Fruit fly (Drosophila melanogaster) whole organism, wandering third instar larva: ENCODE measurements around the gene stet.

Experiments used
- Abd-B ChIP-seq: fragments of >200 bp; optimal IDR thresholded peaks from 2 replicates; lab custom pipeline; 2017; ENCODE audit warnings: missing biosample characterization, missing genetic modification characterization
- CG32264 ChIP-seq: fragments of 200-800 bp; sonication (Bioruptor generic); optimal IDR thresholded peaks from 2 replicates; lab custom pipeline; 2016; ENCODE audit warnings: missing biosample characterization, missing genetic modification characterization
- CG9705 ChIP-seq: fragments of 200-800 bp; sonication (Bioruptor generic); optimal IDR thresholded peaks from 2 replicates; lab custom pipeline; 2018; ENCODE audit warnings: missing biosample characterization, mild to moderate bottlenecking, missing genetic modification characterization
- CrebA ChIP-seq: fragments of 200-800 bp; sonication (Bioruptor generic); optimal IDR thresholded peaks from 2 replicates; lab custom pipeline; 2016; ENCODE audit warnings: missing biosample characterization, mild to moderate bottlenecking, missing genetic modification characterization, borderline replicate concordance
- Dfd ChIP-seq: fragments of >200 bp; optimal IDR thresholded peaks from 2 replicates; lab custom pipeline; 2017; ENCODE audit warnings: missing biosample characterization, missing genetic modification characterization
- Dif ChIP-seq: fragments of 200-275, 200-300 bp; sonication (Bioruptor generic); optimal IDR thresholded peaks from 2 replicates; lab custom pipeline; 2018; ENCODE audit warnings: missing biosample characterization, missing genetic modification characterization; ENCODE audit not compliant: partially characterized antibody
- GATAd ChIP-seq: sonication (Bioruptor generic); optimal IDR thresholded peaks from 2 replicates; lab custom pipeline; 2016; ENCODE audit warnings: missing biosample characterization, missing genetic modification characterization
- HLH106 ChIP-seq: fragments of 200-800 bp; optimal IDR thresholded peaks from 3 replicates; lab custom pipeline; 2019; ENCODE audit warnings: missing biosample characterization, mild to moderate bottlenecking, missing genetic modification characterization, moderate library complexity
- Hnf4 ChIP-seq: fragments of 200-800 bp; sonication (Bioruptor generic); optimal IDR thresholded peaks from 2 replicates; lab custom pipeline; 2016; ENCODE audit warnings: missing biosample characterization, mild to moderate bottlenecking, missing genetic modification characterization
- Hr78 ChIP-seq: fragments of >200 bp; optimal IDR thresholded peaks from 2 replicates; lab custom pipeline; 2017; ENCODE audit warnings: missing biosample characterization, missing genetic modification characterization
- Hr83 ChIP-seq: fragments of 200-300 bp; sonication (Bioruptor generic); optimal IDR thresholded peaks from 2 replicates; lab custom pipeline; 2016; ENCODE audit warnings: missing biosample characterization, mild to moderate bottlenecking, missing genetic modification characterization, moderate library complexity; ENCODE audit not compliant: poor library complexity, severe bottlenecking
- Jra ChIP-seq: sonication (Bioruptor generic); optimal IDR thresholded peaks from 2 replicates; lab custom pipeline; 2016; ENCODE audit warnings: missing biosample characterization, missing genetic modification characterization
- Mio ChIP-seq: sonication (Bioruptor generic); optimal IDR thresholded peaks from 2 replicates; lab custom pipeline; 2016; ENCODE audit warnings: missing biosample characterization, missing genetic modification characterization
- Myc ChIP-seq: fragments of >200 bp; optimal IDR thresholded peaks from 2 replicates; lab custom pipeline; 2017
- N ChIP-seq: fragments of >200 bp; optimal IDR thresholded peaks from 2 replicates; lab custom pipeline; 2018; ENCODE audit warnings: missing biosample characterization, missing external identifiers, missing genetic modification characterization
- OdsH ChIP-seq: fragments of 200-800 bp; sonication (Bioruptor generic); optimal IDR thresholded peaks from 2 replicates; lab custom pipeline; 2016; ENCODE audit warnings: missing biosample characterization, mild to moderate bottlenecking, missing genetic modification characterization
- Rel ChIP-seq, 2 experiments: fragments of 200-800 bp; sonication (Bioruptor generic) in 1 of 2; optimal IDR thresholded peaks; 2 replicates in 1 of 2; 3 replicates in 1 of 2; lab custom pipeline; 2016 to 2019; ENCODE audit warnings: mild to moderate bottlenecking in 2 of 2, missing biosample characterization in 2 of 2, missing genetic modification characterization in 2 of 2, moderate library complexity in 1 of 2
- Sp1 ChIP-seq: fragments of 200-800 bp; sonication (Bioruptor generic); optimal IDR thresholded peaks from 3 replicates; lab custom pipeline; 2019; ENCODE audit warnings: missing biosample characterization, mild to moderate bottlenecking, missing genetic modification characterization, moderate library complexity
- Vsx2 ChIP-seq: fragments of 200-300, 225-300 bp; sonication (Bioruptor generic); optimal IDR thresholded peaks from 2 replicates; lab custom pipeline; 2018; ENCODE audit warnings: missing biosample characterization, missing genetic modification characterization; ENCODE audit not compliant: partially characterized antibody
- br ChIP-seq: fragments of 200-800 bp; sonication (Bioruptor generic); optimal IDR thresholded peaks from 2 replicates; lab custom pipeline; 2016; ENCODE audit warnings: missing biosample characterization, missing genetic modification characterization
- brk ChIP-seq: fragments of 200-800 bp; sonication (Bioruptor generic); optimal IDR thresholded peaks from 2 replicates; lab custom pipeline; 2016; ENCODE audit warnings: missing biosample characterization, mild to moderate bottlenecking, missing genetic modification characterization
- dl ChIP-seq, 2 experiments: fragments of 175-275, 200-275 bp in 1 of 2; fragments of 200-275 bp in 1 of 2; sonication (Bioruptor generic); optimal IDR thresholded peaks; lab custom pipeline; 2018; ENCODE audit warnings: mild to moderate bottlenecking in 2 of 2, missing biosample characterization in 2 of 2, missing genetic modification characterization in 2 of 2, moderate library complexity in 2 of 2; ENCODE audit not compliant: partially characterized antibody in 2 of 2, insufficient read depth in 1 of 2
- dmrt93B ChIP-seq: fragments of 200-800 bp; sonication (Bioruptor generic); optimal IDR thresholded peaks from 2 replicates; lab custom pipeline; 2018; ENCODE audit warnings: missing biosample characterization, mild to moderate bottlenecking, missing genetic modification characterization
- dsf ChIP-seq: sonication (Bioruptor generic); optimal IDR thresholded peaks from 2 replicates; lab custom pipeline; 2016; ENCODE audit warnings: missing biosample characterization, missing genetic modification characterization, borderline replicate concordance
- ey ChIP-seq: fragments of 200-800 bp; sonication (Bioruptor generic); optimal IDR thresholded peaks from 2 replicates; lab custom pipeline; 2016; ENCODE audit warnings: missing biosample characterization, missing genetic modification characterization
- foxo ChIP-seq, 2 experiments: fragments of 200-800 bp; sonication (Bioruptor generic); optimal IDR thresholded peaks; 2 replicates in 1 of 2; 3 replicates in 1 of 2; lab custom pipeline; 2016 to 2017; ENCODE audit warnings: missing biosample characterization in 2 of 2, missing genetic modification characterization in 2 of 2
- fru ChIP-seq: fragments of 200-800 bp; sonication (Bioruptor generic); optimal IDR thresholded peaks from 3 replicates; lab custom pipeline; 2016; ENCODE audit warnings: missing biosample characterization, mild to moderate bottlenecking, missing genetic modification characterization
- h ChIP-seq: fragments of 200-800 bp; sonication (Bioruptor generic); optimal IDR thresholded peaks from 3 replicates; lab custom pipeline; 2016; ENCODE audit warnings: missing biosample characterization, mild to moderate bottlenecking, missing genetic modification characterization
- jim ChIP-seq: fragments of 175-275, 200-325 bp; sonication (Bioruptor generic); optimal IDR thresholded peaks from 2 replicates; lab custom pipeline; 2016; ENCODE audit warnings: missing biosample characterization, mild to moderate bottlenecking, missing genetic modification characterization
- lola ChIP-seq: fragments of >200 bp; optimal IDR thresholded peaks from 2 replicates; lab custom pipeline; 2017; ENCODE audit warnings: missing biosample characterization, missing genetic modification characterization
- pan ChIP-seq: fragments of >200 bp; optimal IDR thresholded peaks from 2 replicates; lab custom pipeline; 2017
- psq ChIP-seq: fragments of 200-800 bp; sonication (Bioruptor generic); optimal IDR thresholded peaks from 3 replicates; lab custom pipeline; 2017; ENCODE audit warnings: missing biosample characterization, mild to moderate bottlenecking, missing genetic modification characterization, moderate library complexity
- rgr ChIP-seq: fragments of 200-800 bp; sonication (Bioruptor generic); optimal IDR thresholded peaks from 3 replicates; lab custom pipeline; 2016; ENCODE audit warnings: missing biosample characterization, mild to moderate bottlenecking, missing genetic modification characterization
- sage ChIP-seq: fragments of 200-800 bp; sonication (Bioruptor generic); optimal IDR thresholded peaks from 2 replicates; lab custom pipeline; 2016; ENCODE audit warnings: missing biosample characterization, mild to moderate bottlenecking, missing genetic modification characterization
- sv ChIP-seq: fragments of 200-800 bp; sonication (Bioruptor generic); optimal IDR thresholded peaks from 3 replicates; lab custom pipeline; 2016; ENCODE audit warnings: missing biosample characterization, missing genetic modification characterization
- tai ChIP-seq: sonication (Bioruptor generic); optimal IDR thresholded peaks from 2 replicates; lab custom pipeline; 2016; ENCODE audit warnings: missing biosample characterization, missing genetic modification characterization
- woc ChIP-seq: sonication (Bioruptor generic); optimal IDR thresholded peaks from 2 replicates; lab custom pipeline; 2016; ENCODE audit warnings: missing biosample characterization, mild to moderate bottlenecking, missing genetic modification characterization

stet gene

DNA sequence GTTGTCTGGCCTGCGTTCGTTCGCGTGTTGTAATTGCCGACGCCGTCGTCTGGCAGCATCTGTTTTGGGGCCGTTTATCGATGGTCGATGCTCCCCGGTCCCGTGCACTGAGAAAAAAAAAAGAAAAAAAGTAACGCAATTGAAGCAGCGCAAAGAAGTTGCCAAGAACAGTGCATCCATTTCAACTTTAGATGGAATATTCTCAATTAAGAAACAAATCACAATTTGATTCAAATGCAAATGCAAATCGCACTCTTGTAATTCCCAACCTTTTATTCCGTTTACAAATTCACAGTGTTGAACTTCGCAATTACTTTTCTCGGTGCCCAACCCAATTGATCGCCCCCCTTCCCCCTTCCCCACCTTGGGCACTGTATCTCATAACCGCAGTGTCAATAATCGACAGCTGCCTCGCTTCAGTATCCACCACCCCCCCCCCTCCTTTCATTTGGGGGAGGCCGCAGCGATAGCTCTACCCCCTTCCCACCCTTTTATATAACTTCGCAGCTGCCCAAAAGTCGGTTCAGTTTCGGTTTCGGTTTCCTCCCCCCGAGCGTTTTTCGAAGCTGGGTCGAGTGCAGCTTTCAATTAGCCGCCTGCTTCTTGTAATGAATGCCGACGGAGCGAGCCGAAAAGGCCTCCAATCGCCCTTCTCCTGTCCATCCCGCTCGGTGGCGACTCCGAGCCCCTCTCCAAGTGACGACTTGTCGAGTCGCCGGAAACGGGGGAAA lies 31.2 kb downstream of the stet start:
- peak; percentile 35 for TF ChIP-seq rgr (GFP tag; lab: Kevin White, UChicago)
- TF ChIP-seq psq (GFP tag; lab: Kevin White, UChicago): peak; percentile 38
- no peak for TF ChIP-seq jim (GFP tag; lab: Kevin White, UChicago)
- TF ChIP-seq foxo (GFP tag; optimal IDR thresholded peaks at IDR 0.05; lab: Kevin White, UChicago): peak in 1 of 2 experiments; percentile 79
- peak; percentile 85 for TF ChIP-seq fru (GFP tag; lab: Kevin White, UChicago)
- peak; percentile 19 for TF ChIP-seq Vsx2 (GFP tag; lab: Kevin White, UChicago)
- TF ChIP-seq br (GFP tag; lab: Kevin White, UChicago): peak; percentile 47
- peak; percentile 42 for TF ChIP-seq Sp1 (GFP tag; lab: Kevin White, UChicago)
- peak; percentile 66 for TF ChIP-seq h
- no peak for TF ChIP-seq Jra (GFP tag; lab: Kevin White, UChicago)
- peak; percentile 54 for TF ChIP-seq ey
- TF ChIP-seq CG9705: peak; percentile 10
- TF ChIP-seq Hr83: no peak
- peak; percentile 64 for TF ChIP-seq HLH106 (tag; lab: Kevin White, UChicago)
- TF ChIP-seq OdsH: peak; percentile 41
- TF ChIP-seq woc (GFP tag; lab: Kevin White, UChicago): peak; percentile 26
- TF ChIP-seq Hnf4: no peak
- TF ChIP-seq dmrt93B (GFP tag; lab: Kevin White, UChicago): peak; percentile 46

dm6 chr3L:1457281-1457680 lies 32.1 kb downstream of the stet start:
- TF ChIP-seq Jra (GFP tag; lab: Kevin White, UChicago): no peak
- TF ChIP-seq psq (GFP tag; lab: Kevin White, UChicago): peak; percentile 42
- no peak for TF ChIP-seq CG32264 (GFP tag; lab: Kevin White, UChicago)
- TF ChIP-seq br (GFP tag; lab: Kevin White, UChicago): peak; percentile 28
- TF ChIP-seq jim (GFP tag; lab: Kevin White, UChicago): no peak
- no peak for TF ChIP-seq pan
- no peak for TF ChIP-seq Dif
- no peak for TF ChIP-seq Hr83
- no peak for TF ChIP-seq sv (GFP tag; lab: Kevin White, UChicago)
- TF ChIP-seq foxo (GFP tag; optimal IDR thresholded peaks at IDR 0.05; lab: Kevin White, UChicago): peak in 1 of 2 experiments; percentile 73
- TF ChIP-seq dsf: no peak
- TF ChIP-seq CrebA: no peak
- peak; percentile 79 for TF ChIP-seq woc (GFP tag; lab: Kevin White, UChicago)
- TF ChIP-seq rgr (GFP tag; lab: Kevin White, UChicago): peak; percentile 43
- TF ChIP-seq Dfd (GFP tag; lab: Kevin White, UChicago): no peak
- TF ChIP-seq Hr78 (GFP tag; lab: Kevin White, UChicago): no peak
- no peak for TF ChIP-seq brk
- TF ChIP-seq N: no peak
- TF ChIP-seq Myc (lab: Kevin White, UChicago): no peak
- no peak for TF ChIP-seq lola (GFP tag; lab: Kevin White, UChicago)
- TF ChIP-seq GATAd: no peak
- TF ChIP-seq tai (GFP tag; lab: Kevin White, UChicago): no peak
- peak; percentile 40 for TF ChIP-seq HLH106 (tag; lab: Kevin White, UChicago)
- no peak for TF ChIP-seq Rel (GFP tag; optimal IDR thresholded peaks at IDR 0.05; lab: Kevin White, UChicago)
- TF ChIP-seq Rel (tag; optimal IDR thresholded peaks at IDR 0.05; lab: Kevin White, UChicago): no peak
- TF ChIP-seq dmrt93B (GFP tag; lab: Kevin White, UChicago): peak; percentile 11
- TF ChIP-seq ey: peak; percentile 60
- no peak for TF ChIP-seq Vsx2 (GFP tag; lab: Kevin White, UChicago)
- no peak for TF ChIP-seq CG9705
- TF ChIP-seq Mio (GFP tag; lab: Kevin White, UChicago): no peak
- no peak for TF ChIP-seq Abd-B (GFP tag; lab: Kevin White, UChicago)
- peak; percentile 47 for TF ChIP-seq Sp1 (GFP tag; lab: Kevin White, UChicago)
- peak; percentile 70 for TF ChIP-seq fru (GFP tag; lab: Kevin White, UChicago)
- TF ChIP-seq Hnf4: peak; percentile 15
- no peak for TF ChIP-seq dl (GFP tag; optimal IDR thresholded peaks at IDR 0.05; lab: Kevin White, UChicago; ENCODE audit: insufficient read depth in 1 of 2, partially characterized antibody in 2 of 2)
- peak; percentile 61 for TF ChIP-seq h
- peak; percentile 39 for TF ChIP-seq OdsH
- no peak for TF ChIP-seq sage (GFP tag; lab: Kevin White, UChicago)
